Fruit fly (Drosophila melanogaster) whole organism, pupa: ENCODE data around the gene CG15877.

ENCODE experiments used
- CG10348 ChIP-seq: fragments of 200-800 bp; sonication (Bioruptor generic); IDR thresholded peaks from 2 replicates; pipeline ENCODE4 v1.3.6; 2022; ENCODE audit warnings: missing biosample characterization, missing genetic modification characterization
- CG14655 ChIP-seq: fragments of 200-800 bp; sonication (Bioruptor generic); optimal IDR thresholded peaks from 3 replicates; lab custom pipeline; 2017; ENCODE audit warnings: mild to moderate bottlenecking, missing biosample characterization, missing genetic modification reagents, missing genetic modification characterization
- CG15710 ChIP-seq: fragments of 200-800 bp; sonication (Bioruptor generic); optimal IDR thresholded peaks from 2 replicates; lab custom pipeline; 2018; ENCODE audit warnings: missing biosample characterization, mild to moderate bottlenecking, missing genetic modification characterization, moderate library complexity
- CG34367 ChIP-seq: fragments of 200-800 bp; sonication (Bioruptor generic); optimal IDR thresholded peaks from 2 replicates; lab custom pipeline; 2018; ENCODE audit warnings: missing biosample characterization, mild to moderate bottlenecking, missing genetic modification characterization
- CG4496 ChIP-seq: fragments of 200-800 bp; sonication (Bioruptor generic); IDR thresholded peaks from 3 replicates; pipeline ENCODE4 v1.3.6; 2022; ENCODE audit warnings: missing biosample characterization, missing genetic modification characterization
- CG8301 ChIP-seq: fragments of 200-800 bp; sonication (Bioruptor generic); optimal IDR thresholded peaks from 2 replicates; lab custom pipeline; 2018; ENCODE audit warnings: missing biosample characterization, mild to moderate bottlenecking, missing genetic modification characterization
- CG9948 ChIP-seq: fragments of 200-800 bp; sonication (Bioruptor generic); optimal IDR thresholded peaks from 2 replicates; lab custom pipeline; 2018; ENCODE audit warnings: missing biosample characterization, mild to moderate bottlenecking, missing genetic modification characterization, moderate library complexity

- no peak for TF ChIP-seq CG34367 (tag; lab: Kevin White, UChicago)
- no peak for TF ChIP-seq CG4496 (GFP tag; lab: Robert Waterston, UW)
- TF ChIP-seq CG15710 (tag; lab: Kevin White, UChicago), result no peak
- no peak for TF ChIP-seq CG10348 (GFP tag; lab: Robert Waterston, UW)
- no peak for TF ChIP-seq CG9948 (tag; lab: Kevin White, UChicago)
- TF ChIP-seq CG14655 (GFP tag; lab: Kevin White, UChicago), result no peak
- TF ChIP-seq CG8301 (tag; lab: Kevin White, UChicago), result no peak
These were observed 15.5 kb upstream of the CG15877 start for dm6 chr3L:2392745-2393435.
